Worm (Caenorhabditis elegans) whole organism, L1 larva: ENCODE measurements around the gene srh-216.

ENCODE experiments used
- ama-1 ChIP-seq: fragments of 150-350 bp; optimal IDR thresholded peaks from 2 replicates; lab custom pipeline; 2014
- ceh-88 ChIP-seq: fragments of 200-800 bp; sonication (Bioruptor generic); IDR thresholded peaks from 2 replicates; pipeline ENCODE4 v1.3.6; 2022; ENCODE audit warnings: missing genetic modification characterization, missing compliant biosample characterization
- elt-2 ChIP-seq: sonication (generic microtip); optimal IDR thresholded peaks from 2 replicates; lab custom pipeline; 2016; ENCODE audit warnings: missing genetic modification characterization, mild to moderate bottlenecking, inconsistent platforms, missing compliant biosample characterization, missing genetic modification reagents
- fkh-8 ChIP-seq: sonication (generic microtip); optimal IDR thresholded peaks from 2 replicates; lab custom pipeline; 2016; ENCODE audit warnings: mild to moderate bottlenecking, missing genetic modification characterization, missing compliant biosample characterization
- lir-3 ChIP-seq: sonication (generic microtip); optimal IDR thresholded peaks from 2 replicates; lab custom pipeline; 2016; ENCODE audit warnings: mild to moderate bottlenecking, missing genetic modification characterization, moderate library complexity, missing compliant biosample characterization; ENCODE audit not compliant: poor library complexity
- mdl-1 ChIP-seq, 2 experiments: fragments of 150-350 bp; optimal IDR thresholded peaks; 2 replicates each; lab custom pipeline; 2014 to 2017; ENCODE audit warnings: missing biosample characterization in 2 of 2, missing genetic modification characterization in 2 of 2, inconsistent platforms in 1 of 2
- unc-62 ChIP-seq: fragments of 150-350 bp; optimal IDR thresholded peaks from 2 replicates; lab custom pipeline; 2014; ENCODE audit warnings: missing biosample characterization, missing genetic modification reagents, missing genetic modification characterization

DNA sequence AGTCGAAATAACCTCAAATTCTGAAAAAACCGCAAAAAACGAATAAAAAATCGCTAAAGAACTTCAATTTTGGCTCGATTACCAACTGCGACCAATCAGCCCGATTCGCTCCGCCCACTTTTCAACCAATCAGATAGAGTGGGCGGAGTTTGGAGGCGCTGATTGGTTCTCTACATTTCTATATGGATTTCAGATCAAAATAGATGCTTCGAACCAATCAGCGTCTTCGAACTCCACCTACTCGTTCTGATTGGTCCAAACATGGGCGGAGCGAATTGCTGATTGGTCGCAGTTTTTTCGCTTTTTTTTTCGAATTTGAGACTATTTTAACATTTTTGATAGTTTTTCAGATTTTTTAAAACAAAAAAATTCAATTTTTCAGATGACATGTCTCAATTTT is 19.2 kb downstream of the srh-216 start:
- no peak for TF ChIP-seq fkh-8 (tag; lab: Kevin White, UChicago)
- TF ChIP-seq unc-62: no peak
- TF ChIP-seq ceh-88: no peak
- TF ChIP-seq lir-3: no peak
- no peak for TF ChIP-seq mdl-1 (tag; optimal IDR thresholded peaks at IDR 0.05; lab: Kevin White, UChicago)
- TF ChIP-seq ama-1 (lab: Kevin White, UChicago): no peak
- TF ChIP-seq elt-2: no peak
